Worm (Caenorhabditis elegans) whole organism, L4/young adult: ENCODE data around the gene H37A05.4.

ENCODE experiments used
- W03F9.2 ChIP-seq: fragments of 150-350 bp; optimal IDR thresholded peaks from 2 replicates; lab custom pipeline; 2014; ENCODE audit warnings: missing biosample characterization, missing genetic modification characterization
- dao-5 ChIP-seq: sonication (generic microtip); optimal IDR thresholded peaks from 2 replicates; lab custom pipeline; 2016; ENCODE audit warnings: missing genotype, missing genetic modification characterization, moderate library complexity, missing compliant biosample characterization
- him-1 ChIP-seq: sonication (generic microtip); optimal IDR thresholded peaks from 2 replicates; lab custom pipeline; 2016; ENCODE audit warnings: missing genotype, missing genetic modification reagents, missing genetic modification characterization, missing compliant biosample characterization

The H37A05.4 gene

ce11 chrV:13649730-13650349, at the start of gene H37A05.4:
Gene H37A05.4, minus strand, starts transcription at chrV:13649780.
- no peak for TF ChIP-seq W03F9.2
- TF ChIP-seq him-1 (tag; lab: Kevin White, UChicago) = no peak
- TF ChIP-seq dao-5 (tag; lab: Kevin White, UChicago) = peak; percentile 7

- no peak for TF ChIP-seq W03F9.2
- TF ChIP-seq him-1 (tag; lab: Kevin White, UChicago) = no peak
- TF ChIP-seq dao-5 (tag; lab: Kevin White, UChicago) = no peak
Observed at ce11 chrV:13694103-13694502, 44.5 kb upstream of the H37A05.4 start.

ce11 chrV:13690276-13690675, 40.7 kb upstream of the H37A05.4 start:
- TF ChIP-seq W03F9.2 = no peak
- TF ChIP-seq him-1 (tag; lab: Kevin White, UChicago) = no peak
- no peak for TF ChIP-seq dao-5 (tag; lab: Kevin White, UChicago)

- TF ChIP-seq dao-5 (tag; lab: Kevin White, UChicago) (no peak), W03F9.2 (no peak), him-1 (tag; lab: Kevin White, UChicago) (no peak)
Observed at ce11 chrV:13689592-13689991, 40.0 kb upstream of the H37A05.4 start, which contains the start of gene T01D3.1. Gene T01D3.1, plus strand, starts transcription at chrV:13689892.

ce11 chrV:13687504-13687903, 37.9 kb upstream of the H37A05.4 start:
- TF ChIP-seq him-1 (tag; lab: Kevin White, UChicago) (no peak), dao-5 (tag; lab: Kevin White, UChicago) (no peak), W03F9.2 (no peak)

- TF ChIP-seq dao-5 (tag; lab: Kevin White, UChicago) (no peak), him-1 (tag; lab: Kevin White, UChicago) (no peak)
Observed at ce11 chrV:13686513-13686912, 36.9 kb upstream of the H37A05.4 start.

- TF ChIP-seq him-1 (tag; lab: Kevin White, UChicago) (no peak), dao-5 (tag; lab: Kevin White, UChicago) (no peak), W03F9.2 (no peak)
Observed at ce11 chrV:13681445-13681844, 31.9 kb upstream of the H37A05.4 start.

ce11 chrV:13679859-13680258, 30.3 kb upstream of the H37A05.4 start:
- TF ChIP-seq him-1 (tag; lab: Kevin White, UChicago) = no peak
- TF ChIP-seq dao-5 (tag; lab: Kevin White, UChicago) = no peak
- TF ChIP-seq W03F9.2 = no peak

ce11 chrV:13678542-13678941, 29.0 kb upstream of the H37A05.4 start, which contains the start of the genes tag-65 and ccz-1:
Gene tag-65, minus strand, starts transcription at chrV:13678587.
Gene ccz-1, plus strand, starts transcription at chrV:13678875.
- TF ChIP-seq him-1 (tag; lab: Kevin White, UChicago) (peak; percentile 54), W03F9.2 (peak; percentile 85), dao-5 (tag; lab: Kevin White, UChicago) (no peak)

ce11 chrV:13671911-13672639, 22.5 kb upstream of the H37A05.4 start, which contains the start of the genes mip-2 and F58G11.4:
Gene mip-2, minus strand, starts transcription at chrV:13671958.
Gene F58G11.4, plus strand, starts transcription at chrV:13672589.
- no peak for TF ChIP-seq W03F9.2

- TF ChIP-seq dao-5 (tag; lab: Kevin White, UChicago) (no peak), him-1 (tag; lab: Kevin White, UChicago) (no peak), W03F9.2 (no peak)
Observed at ce11 chrV:13669170-13669569, 19.6 kb upstream of the H37A05.4 start.

ce11 chrV:13668337-13668736, 18.8 kb upstream of the H37A05.4 start:
- TF ChIP-seq dao-5 (tag; lab: Kevin White, UChicago) (no peak), W03F9.2 (no peak), him-1 (tag; lab: Kevin White, UChicago) (no peak)

- no peak for TF ChIP-seq W03F9.2
Observed at ce11 chrV:13666460-13666859, 16.9 kb upstream of the H37A05.4 start.

- no peak for TF ChIP-seq dao-5 (tag; lab: Kevin White, UChicago)
- TF ChIP-seq W03F9.2 = no peak
Observed at ce11 chrV:13665089-13665488, 15.5 kb upstream of the H37A05.4 start, which contains the start of gene rde-12. Gene rde-12, plus strand, starts transcription at chrV:13665389.
